Fruit fly (Drosophila melanogaster) whole organism: Measurements from ENCODE around the gene lbl.

Experiments used
- CG8478 ChIP-seq: fragments of >200 bp; optimal IDR thresholded peaks from 2 replicates; lab custom pipeline; 2018; ENCODE audit warnings: inconsistent platforms
- Dll ChIP-seq: fragments of >200 bp; optimal IDR thresholded peaks from 2 replicates; lab custom pipeline; 2017
- EcR ChIP-seq, 2 experiments: fragments of >200 bp; optimal IDR thresholded peaks; 2 replicates each; lab custom pipeline; 2017; ENCODE audit warnings: missing biosample characterization in 2 of 2, missing genetic modification characterization in 2 of 2, missing genetic modification reagents in 2 of 2
- psq ChIP-seq: fragments of >200 bp; optimal IDR thresholded peaks from 2 replicates; lab custom pipeline; 2017

DNA sequence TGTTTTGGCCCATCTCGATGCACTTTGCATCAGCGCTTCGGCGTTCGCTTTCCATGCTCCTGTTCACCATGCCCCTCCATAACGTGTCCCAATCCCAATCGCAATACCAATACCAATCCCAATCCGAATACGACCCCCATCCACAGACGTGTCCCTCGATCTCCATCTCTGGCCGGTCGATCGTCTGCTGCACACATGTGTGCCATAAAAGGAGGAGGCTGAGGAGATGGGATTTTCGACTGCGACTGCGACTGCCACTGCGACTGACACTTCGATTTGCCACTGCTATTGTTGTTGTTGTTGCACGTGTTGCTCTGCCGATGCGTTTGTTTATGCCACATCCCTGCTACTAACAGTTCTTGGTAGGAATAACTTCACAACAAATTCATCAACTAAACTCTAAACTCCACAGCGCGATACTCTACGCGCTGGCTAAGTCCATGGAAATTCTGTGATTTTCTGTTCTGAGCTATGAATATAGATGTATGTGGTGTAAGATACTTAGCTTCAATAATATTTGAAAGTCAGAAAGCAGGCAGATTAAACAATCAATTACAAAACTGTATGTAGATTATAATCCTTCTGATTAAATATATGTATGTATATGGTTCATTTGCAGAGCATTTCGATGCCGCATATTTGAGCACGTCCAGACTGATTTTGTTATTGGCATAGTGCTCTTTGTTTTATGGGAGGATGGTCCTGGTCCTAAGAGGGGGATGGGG is 40.8 kb downstream of the lbl start:
- TF ChIP-seq psq (lab: Kevin White, UChicago): no peak
- no peak for TF ChIP-seq EcR (GFP tag; optimal IDR thresholded peaks at IDR 0.05; lab: Kevin White, UChicago)
- no peak for TF ChIP-seq CG8478 (lab: Kevin White, UChicago)
- no peak for TF ChIP-seq Dll
